Worm (Caenorhabditis elegans) whole organism, young adult: Measurements from ENCODE around the gene nspb-6.
A peak's percentile ranks its signal among the peaks of the same experiment; 100 is the strongest.

ENCODE experiments used
- B0019.2 ChIP-seq: fragments of 200-800 bp; sonication (Bioruptor generic); conservative IDR thresholded peaks from 2 replicates; pipeline ENCODE4 v1.3.6; 2022; ENCODE audit warnings: missing genetic modification reagents, missing genetic modification characterization, missing compliant biosample characterization
- D2030.7 ChIP-seq: fragments of 200-800 bp; sonication (Bioruptor generic); IDR thresholded peaks from 2 replicates; pipeline ENCODE4 v1.3.6; 2022; ENCODE audit warnings: missing genetic modification reagents, missing genetic modification characterization, missing compliant biosample characterization
- F39B2.1 ChIP-seq: fragments of 200-800 bp; sonication (Bioruptor generic); IDR thresholded peaks from 2 replicates; pipeline ENCODE4 v1.3.6; 2022; ENCODE audit warnings: missing genetic modification reagents, missing genetic modification characterization, missing compliant biosample characterization
- F52B5.7 ChIP-seq: sonication (generic microtip); optimal IDR thresholded peaks from 2 replicates; lab custom pipeline; 2016; ENCODE audit warnings: mild to moderate bottlenecking, missing genetic modification characterization, missing compliant biosample characterization
- F55B11.4 ChIP-seq: sonication (generic microtip); optimal IDR thresholded peaks from 2 replicates; lab custom pipeline; 2016; ENCODE audit warnings: missing compliant biosample characterization, missing genetic modification characterization, borderline replicate concordance; ENCODE audit not compliant: insufficient read depth
- F57C9.4 ChIP-seq: sonication (generic microtip); optimal IDR thresholded peaks from 2 replicates; lab custom pipeline; 2017; ENCODE audit warnings: mild to moderate bottlenecking, missing genetic modification characterization, missing compliant biosample characterization
- K11D2.4 ChIP-seq: fragments of 200-800 bp; sonication (Bioruptor generic); IDR thresholded peaks from 2 replicates; pipeline ENCODE4 v1.3.6; 2022; ENCODE audit warnings: missing genetic modification reagents, missing genetic modification characterization, missing compliant biosample characterization
- ZK185.1 ChIP-seq: sonication (generic microtip); optimal IDR thresholded peaks from 2 replicates; lab custom pipeline; 2016; ENCODE audit warnings: mild to moderate bottlenecking, missing genetic modification characterization, missing compliant biosample characterization; ENCODE audit not compliant: poor library complexity, severe bottlenecking
- akir-1 ChIP-seq: fragments of 200-800 bp; sonication (Bioruptor generic); optimal IDR thresholded peaks from 2 replicates; lab custom pipeline; 2018; ENCODE audit warnings: mild to moderate bottlenecking, missing genetic modification characterization, moderate library complexity, missing compliant biosample characterization
- aptf-2 ChIP-seq: fragments of 200-800 bp; sonication (Bioruptor generic); conservative IDR thresholded peaks from 2 replicates; pipeline ENCODE4 v1.3.6; 2022; ENCODE audit warnings: missing genetic modification reagents, missing genetic modification characterization, missing compliant biosample characterization
- attf-3 ChIP-seq: fragments of 200-800 bp; sonication (Bioruptor generic); conservative IDR thresholded peaks from 2 replicates; pipeline ENCODE4 v1.3.6; 2022; ENCODE audit warnings: missing genetic modification reagents, missing genetic modification characterization, missing compliant biosample characterization
- ceh-40 ChIP-seq: fragments of 200-800 bp; sonication (Bioruptor generic); IDR thresholded peaks from 2 replicates; pipeline ENCODE4 v1.3.6; 2022; ENCODE audit warnings: missing genetic modification characterization, missing compliant biosample characterization
- ceh-79 ChIP-seq: sonication (generic microtip); optimal IDR thresholded peaks from 2 replicates; lab custom pipeline; 2017; ENCODE audit warnings: mild to moderate bottlenecking, missing genetic modification characterization, missing compliant biosample characterization
- chd-7 ChIP-seq: sonication (generic microtip); optimal IDR thresholded peaks from 2 replicates; lab custom pipeline; 2016; ENCODE audit warnings: mild to moderate bottlenecking, missing genetic modification characterization, moderate library complexity, missing compliant biosample characterization
- die-1 ChIP-seq: sonication (generic microtip); optimal IDR thresholded peaks from 2 replicates; lab custom pipeline; 2016; ENCODE audit warnings: missing genotype, mild to moderate bottlenecking, missing genetic modification characterization, missing compliant biosample characterization
- efl-1 ChIP-seq: fragments of 150-350 bp; optimal IDR thresholded peaks from 2 replicates; lab custom pipeline; 2014; ENCODE audit warnings: missing biosample characterization, missing genetic modification reagents, missing genetic modification characterization
- egl-18 ChIP-seq: fragments of 200-800 bp; sonication (Bioruptor generic); IDR thresholded peaks from 2 replicates; pipeline ENCODE4 v1.3.6; 2022; ENCODE audit warnings: missing genetic modification reagents, missing genetic modification characterization, missing compliant biosample characterization
- gei-17 ChIP-seq: fragments of 200-800 bp; sonication (Bioruptor generic); optimal IDR thresholded peaks from 2 replicates; lab custom pipeline; 2018; ENCODE audit warnings: mild to moderate bottlenecking, missing genetic modification characterization, missing compliant biosample characterization
- hlh-26 ChIP-seq: fragments of 200-800 bp; sonication (Bioruptor generic); conservative IDR thresholded peaks from 2 replicates; pipeline ENCODE4 v1.3.6; 2022; ENCODE audit warnings: missing genetic modification reagents, missing genetic modification characterization, missing compliant biosample characterization
- hmg-1.2 ChIP-seq: fragments of 200-800 bp; sonication (Bioruptor generic); IDR thresholded peaks from 2 replicates; pipeline ENCODE4 v1.3.6; 2022; ENCODE audit warnings: missing genetic modification reagents, missing genetic modification characterization, missing compliant biosample characterization
- lag-1 ChIP-seq: fragments of 200-800 bp; sonication (Bioruptor generic); IDR thresholded peaks from 2 replicates; pipeline ENCODE4 v1.3.6; 2022; ENCODE audit warnings: missing genetic modification reagents, missing genetic modification characterization, missing compliant biosample characterization
- let-607 ChIP-seq, 2 experiments: fragments of 200-800 bp in 1 of 2; sonication (Bioruptor generic) in 1 of 2; sonication (generic microtip) in 1 of 2; optimal IDR thresholded peaks; 2 replicates each; lab custom pipeline; 2016 to 2018; ENCODE audit warnings: mild to moderate bottlenecking in 2 of 2, missing compliant biosample characterization in 2 of 2, missing genetic modification characterization in 2 of 2, moderate library complexity in 2 of 2, missing genotype in 1 of 2
- lsl-1 ChIP-seq: fragments of 200-800 bp; sonication (Bioruptor generic); optimal IDR thresholded peaks from 2 replicates; lab custom pipeline; 2018; ENCODE audit warnings: mild to moderate bottlenecking, missing genetic modification characterization, moderate library complexity, missing compliant biosample characterization
- lsy-27 ChIP-seq: sonication (generic microtip); optimal IDR thresholded peaks from 2 replicates; lab custom pipeline; 2017; ENCODE audit warnings: missing genetic modification characterization, mild to moderate bottlenecking, missing compliant biosample characterization, antibody characterized with exemption, missing genotype, borderline replicate concordance; ENCODE audit not compliant: insufficient read depth
- madf-8 ChIP-seq: fragments of 200-800 bp; sonication (Bioruptor generic); conservative IDR thresholded peaks from 2 replicates; pipeline ENCODE4 v1.3.6; 2022; ENCODE audit warnings: missing genetic modification reagents, missing genetic modification characterization, missing compliant biosample characterization
- mel-28 ChIP-seq: sonication (generic microtip); optimal IDR thresholded peaks from 2 replicates; lab custom pipeline; 2016; ENCODE audit warnings: borderline replicate concordance, mild to moderate bottlenecking, missing genetic modification characterization, missing compliant biosample characterization
- mxl-1 ChIP-seq: sonication (generic microtip); optimal IDR thresholded peaks from 2 replicates; lab custom pipeline; 2016; ENCODE audit warnings: missing genetic modification characterization, missing compliant biosample characterization
- nfyb-1 ChIP-seq: fragments of 200-800 bp; sonication (Bioruptor generic); IDR thresholded peaks from 2 replicates; pipeline ENCODE4 v1.3.6; 2022; ENCODE audit warnings: missing genetic modification reagents, missing genetic modification characterization, missing compliant biosample characterization
- nhr-80 ChIP-seq: sonication (generic microtip); optimal IDR thresholded peaks from 2 replicates; lab custom pipeline; 2016; ENCODE audit warnings: missing genetic modification characterization, missing compliant biosample characterization
- nhr-90 ChIP-seq: sonication (generic microtip); optimal IDR thresholded peaks from 2 replicates; lab custom pipeline; 2016; ENCODE audit warnings: missing genotype, mild to moderate bottlenecking, missing genetic modification characterization, missing compliant biosample characterization
- rpc-1 ChIP-seq, 2 experiments: fragments of 150-350 bp in 1 of 2; sonication (generic microtip) in 1 of 2; optimal IDR thresholded peaks; 2 replicates each; lab custom pipeline; 2014 to 2018; ENCODE audit warnings: missing biosample characterization in 1 of 2, missing genetic modification characterization in 1 of 2, missing genetic modification reagents in 1 of 2, missing genotype in 1 of 2
- snpc-3.4 ChIP-seq: sonication (generic microtip); optimal IDR thresholded peaks from 2 replicates; lab custom pipeline; 2017; ENCODE audit warnings: missing genetic modification characterization, mild to moderate bottlenecking, missing compliant biosample characterization, antibody characterized with exemption, moderate library complexity, missing genotype, missing genetic modification reagents
- snpc-4 ChIP-seq, 5 experiments: fragments of 150-350 bp in 1 of 5; sonication (generic microtip) in 4 of 5; optimal IDR thresholded peaks; 2 replicates each; lab custom pipeline; 2014 to 2018; ENCODE audit warnings: missing genetic modification characterization in 5 of 5, missing biosample characterization in 3 of 5, antibody characterized with exemption in 2 of 5, mild to moderate bottlenecking in 2 of 5, missing compliant biosample characterization in 2 of 5, missing genotype in 2 of 5, moderate library complexity in 2 of 5, missing genetic modification reagents in 1 of 5
- unc-130 ChIP-seq: sonication (generic microtip); optimal IDR thresholded peaks from 2 replicates; lab custom pipeline; 2016; ENCODE audit warnings: missing genetic modification reagents, missing genetic modification characterization, missing compliant biosample characterization
- zim-3 ChIP-seq: sonication (generic microtip); optimal IDR thresholded peaks from 2 replicates; lab custom pipeline; 2017; ENCODE audit warnings: mild to moderate bottlenecking, missing genetic modification characterization, moderate library complexity, missing compliant biosample characterization
- ztf-22 ChIP-seq: fragments of 200-800 bp; sonication (Bioruptor generic); optimal IDR thresholded peaks from 2 replicates; lab custom pipeline; 2018; ENCODE audit warnings: mild to moderate bottlenecking, missing genetic modification characterization, moderate library complexity, missing compliant biosample characterization
- ztf-25 ChIP-seq: fragments of 200-800 bp; sonication (Bioruptor generic); IDR thresholded peaks from 2 replicates; pipeline ENCODE4 v1.3.6; 2022; ENCODE audit warnings: missing genetic modification reagents, missing genetic modification characterization, missing compliant biosample characterization
- ztf-3 ChIP-seq: fragments of 200-800 bp; sonication (Bioruptor generic); optimal IDR thresholded peaks from 2 replicates; lab custom pipeline; 2018; ENCODE audit warnings: mild to moderate bottlenecking, missing genetic modification characterization, missing compliant biosample characterization

The nspb-6 gene

DNA sequence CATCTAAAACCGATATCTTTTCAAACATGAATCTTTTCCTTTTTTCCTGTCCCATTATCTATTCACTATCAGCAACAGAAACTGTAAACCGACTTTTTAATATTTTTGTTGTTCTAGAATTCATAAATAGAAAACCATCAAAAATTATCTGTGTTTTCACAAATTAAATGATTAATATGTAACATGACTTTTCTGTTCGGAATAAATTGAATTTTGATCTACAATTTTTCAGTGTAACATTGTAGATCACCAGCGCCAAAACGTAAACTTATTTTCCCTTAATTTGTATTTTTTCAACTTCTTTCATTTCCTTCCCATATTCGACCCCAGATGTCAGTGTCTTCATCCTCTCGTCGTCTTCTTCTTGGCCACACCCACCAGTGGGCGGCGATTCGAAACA, 4.0 kb upstream of the nspb-6 start, which contains the start of gene H04M03.3:
Gene H04M03.3, plus strand, starts transcription at position 301 of the 400 bp plus-strand sequence.
- peak; percentile 8 for TF ChIP-seq efl-1 (GFP tag; lab: Kevin White, UChicago)
- no peak for TF ChIP-seq snpc-3.4 (tag; lab: Kevin White, UChicago)
- TF ChIP-seq, all 124 proteins: peak for 1

- no peak for TF ChIP-seq snpc-4 (GFP tag; optimal IDR thresholded peaks at IDR 0.05; lab: Kevin White, UChicago)
- TF ChIP-seq snpc-4 (tag; optimal IDR thresholded peaks at IDR 0.05; lab: Kevin White, UChicago) = no peak
- TF ChIP-seq F55B11.4 (tag; lab: Kevin White, UChicago) = no peak
- TF ChIP-seq aptf-2 (GFP tag; lab: Robert Waterston, UW) = no peak
- TF ChIP-seq mxl-1 = no peak
- TF ChIP-seq mel-28 (tag; lab: Kevin White, UChicago) = no peak
- no peak for TF ChIP-seq gei-17
- TF ChIP-seq K11D2.4 = no peak
- TF ChIP-seq nfyb-1 (GFP tag; lab: Robert Waterston, UW) = no peak
- TF ChIP-seq ceh-40 (GFP tag; lab: Robert Waterston, UW) = no peak
These were observed 1.1 kb downstream of the nspb-6 start, which contains the start of gene pck-3 for ce11 chrIV:5896341-5896740. pck-3 (plus strand) TSS chrIV:5896641.

ce11 chrIV:5902730-5903129, 7.4 kb downstream of the nspb-6 start:
- TF ChIP-seq ZK185.1 (no peak), chd-7 (tag; lab: Kevin White, UChicago) (no peak), ceh-79 (tag; lab: Kevin White, UChicago) (no peak), lsy-27 (tag; lab: Kevin White, UChicago) (no peak), ztf-3 (no peak), egl-18 (no peak), lag-1 (GFP tag; lab: Robert Waterston, UW) (no peak), ztf-22 (GFP tag; lab: Kevin White, UChicago) (no peak), hmg-1.2 (GFP tag; lab: Robert Waterston, UW) (no peak), let-607 (tag; optimal IDR thresholded peaks at IDR 0.05; lab: Kevin White, UChicago) (no peak), B0019.2 (GFP tag; lab: Robert Waterston, UW) (no peak), unc-130 (GFP tag; lab: Kevin White, UChicago) (no peak), D2030.7 (GFP tag; lab: Robert Waterston, UW) (no peak), lsl-1 (no peak), madf-8 (GFP tag; lab: Robert Waterston, UW) (no peak), zim-3 (no peak)

DNA sequence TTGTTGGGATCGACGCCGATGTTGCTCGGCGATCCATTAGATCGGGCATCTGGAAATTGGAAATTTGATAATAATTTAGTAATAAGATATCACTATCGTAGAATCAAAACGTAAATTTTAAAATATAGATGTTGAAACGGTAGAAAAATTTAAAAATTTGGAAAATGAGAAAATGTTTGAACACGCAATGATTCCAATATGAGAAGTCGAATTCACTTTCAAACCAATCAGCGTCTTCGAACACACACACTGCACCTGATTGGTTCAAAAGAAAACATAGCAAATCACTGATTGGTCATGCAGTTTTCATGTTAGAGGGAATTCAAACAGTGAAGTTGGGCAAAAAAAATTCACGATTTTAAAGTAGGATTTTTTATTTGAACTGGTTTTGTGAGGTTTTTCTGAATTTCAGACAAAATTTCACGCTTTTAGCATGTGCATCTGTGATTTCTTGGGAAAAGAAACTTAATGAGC, 8.1 kb downstream of the nspb-6 start, which contains the start of gene H04M03.12:
Gene H04M03.12, minus strand, starts transcription at position 51 of the 474 bp plus-strand sequence.
- no peak for TF ChIP-seq gei-17
- TF ChIP-seq die-1 (tag; lab: Kevin White, UChicago) = no peak
- TF ChIP-seq D2030.7 (GFP tag; lab: Robert Waterston, UW) = no peak
- TF ChIP-seq hlh-26 = no peak
- no peak for TF ChIP-seq F39B2.1 (GFP tag; lab: Robert Waterston, UW)
- no peak for TF ChIP-seq snpc-4 (GFP tag; optimal IDR thresholded peaks at IDR 0.05; lab: Kevin White, UChicago)
- no peak for TF ChIP-seq snpc-4 (tag; optimal IDR thresholded peaks at IDR 0.05; lab: Kevin White, UChicago)
- no peak for TF ChIP-seq F57C9.4
- TF ChIP-seq nhr-80 = no peak
- no peak for TF ChIP-seq unc-130 (GFP tag; lab: Kevin White, UChicago)
- TF ChIP-seq nhr-90 (tag; lab: Kevin White, UChicago) = no peak
- no peak for TF ChIP-seq ceh-79 (tag; lab: Kevin White, UChicago)
- TF ChIP-seq ztf-25 (GFP tag; lab: Robert Waterston, UW) = no peak
- no peak for TF ChIP-seq rpc-1 (optimal IDR thresholded peaks at IDR 0.05; lab: Kevin White, UChicago)
- no peak for TF ChIP-seq rpc-1 (tag; optimal IDR thresholded peaks at IDR 0.05; lab: Kevin White, UChicago)
- no peak for TF ChIP-seq F52B5.7 (tag; lab: Kevin White, UChicago)
- no peak for TF ChIP-seq egl-18
- no peak for TF ChIP-seq ztf-3
- TF ChIP-seq akir-1 (GFP tag; lab: Kevin White, UChicago) = no peak
- no peak for TF ChIP-seq attf-3 (GFP tag; lab: Robert Waterston, UW)
- TF ChIP-seq lsl-1 = no peak
